Worm (Caenorhabditis elegans): ENCODE measurements around the gene acsd-1.
"Not testable (repeated sequence)": the region's sequence is repeated elsewhere in the genome, so short reads cannot be mapped to it uniquely, and the experiment has no call there.

The acsd-1 gene

DNA sequence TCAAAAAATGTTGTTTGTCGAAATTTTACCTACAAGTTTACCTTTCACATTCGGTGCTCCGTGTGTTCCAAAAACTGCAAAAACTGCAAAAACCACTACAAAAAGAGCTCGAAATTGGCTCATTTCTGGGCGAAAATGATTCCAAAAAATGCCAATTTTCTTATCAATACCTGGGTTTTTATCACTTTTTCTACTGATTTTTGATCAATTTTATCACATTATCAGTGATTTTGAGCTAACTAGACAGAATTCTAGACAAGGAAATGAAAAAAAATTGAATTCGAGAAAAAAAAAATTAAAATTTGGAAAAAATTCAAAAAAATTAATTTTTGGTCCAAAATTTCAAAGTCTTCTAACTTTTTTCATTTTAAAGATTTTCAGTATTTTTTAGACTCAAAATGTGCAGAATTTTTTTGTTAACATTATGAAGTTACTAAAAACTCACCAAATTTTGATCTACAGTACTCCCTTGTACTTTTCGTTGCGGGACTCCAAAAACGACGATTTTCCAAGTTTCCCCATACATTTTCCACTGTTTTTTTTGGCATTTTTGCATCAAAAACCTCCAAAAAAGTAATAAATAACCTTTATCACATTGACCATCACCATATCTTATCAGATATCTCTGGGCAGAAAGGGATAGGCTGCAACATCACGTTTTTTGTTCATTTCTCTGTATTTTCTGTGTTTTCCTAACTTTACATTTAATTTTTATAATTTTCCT lies at the start of gene acsd-1, which contains the start of gene F58B6.1:
acsd-1 (plus strand) TSS at position 674 of the 724 bp plus-strand sequence.
F58B6.1 (minus strand) TSS at position 133 of the 724 bp plus-strand sequence.
- TF ChIP-seq crh-2 (tag; optimal IDR thresholded peaks at IDR 0.05), result no peak
- TF ChIP-seq aly-2 (tag; optimal IDR thresholded peaks at IDR 0.05), result no peak
- TF ChIP-seq fos-1 (tag; optimal IDR thresholded peaks at IDR 0.05), result peak; percentile 18

- TF ChIP-seq egl-27 (tag; optimal IDR thresholded peaks at IDR 0.05) (no peak), nhr-237 (tag; optimal IDR thresholded peaks at IDR 0.05) (no peak), sem-4 (tag; optimal IDR thresholded peaks at IDR 0.05) (no peak), ZK546.5 (tag; optimal IDR thresholded peaks at IDR 0.05) (no peak), nhr-77 (tag; optimal IDR thresholded peaks at IDR 0.05) (no peak), alr-1 (tag; optimal IDR thresholded peaks at IDR 0.05) (no peak), R02D3.7 (tag; optimal IDR thresholded peaks at IDR 0.05) (no peak), Y55F3AM.14 (GFP tag; optimal IDR thresholded peaks at IDR 0.05) (no peak)
Observed at ce11 chrIII:1074152-1074551, 42.1 kb upstream of the acsd-1 start.

DNA sequence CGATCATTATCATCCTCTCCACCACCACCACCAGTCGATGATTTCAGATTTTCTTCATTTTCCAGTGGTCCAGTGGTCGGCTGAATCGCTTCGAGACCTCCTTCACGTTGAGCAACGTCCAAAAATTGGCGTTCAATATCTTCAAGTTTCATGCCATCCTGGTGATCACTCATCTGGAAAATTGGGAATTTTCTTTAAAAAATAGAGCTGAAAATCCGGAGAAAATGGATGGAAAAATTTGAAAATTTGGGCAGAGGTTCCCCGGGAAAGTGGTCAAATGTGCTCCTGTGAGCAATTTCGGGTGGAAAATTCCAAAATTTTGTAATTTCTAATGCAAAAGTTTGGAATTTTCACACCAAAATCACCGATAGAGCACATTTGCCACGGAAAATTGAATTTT lies 39.9 kb upstream of the acsd-1 start, which contains the start of gene uaf-1:
uaf-1 (minus strand) TSS at position 173 of the 400 bp plus-strand sequence.
- TF ChIP-seq dmd-4 (tag; optimal IDR thresholded peaks at IDR 0.05); ceh-16 (tag; optimal IDR thresholded peaks at IDR 0.05); ztf-1 (GFP tag; conservative IDR thresholded peaks at IDR 0.05): not testable (repeated sequence)

ce11 chrIII:1080536-1080935 lies 35.7 kb upstream of the acsd-1 start, which contains the start of the genes rab-18 and kbp-4:
Gene rab-18 (minus strand): TSS chrIII:1080775.
Gene kbp-4 (plus strand): TSS chrIII:1080901.
- TF ChIP-seq zag-1 (tag; optimal IDR thresholded peaks at IDR 0.05) (peak; percentile 70), ztf-11 (tag; optimal IDR thresholded peaks at IDR 0.05) (no peak), gmeb-1 (tag; optimal IDR thresholded peaks at IDR 0.05) (peak; percentile 98), nhr-237 (tag; optimal IDR thresholded peaks at IDR 0.05) (peak; percentile 66), nhr-21 (tag; optimal IDR thresholded peaks at IDR 0.05) (peak; percentile 95), nhr-129 (tag; optimal IDR thresholded peaks at IDR 0.05) (peak; percentile 91), mab-5 (tag; optimal IDR thresholded peaks at IDR 0.05) (peak; percentile 87), F13H6.1 (tag; optimal IDR thresholded peaks at IDR 0.05) (peak; percentile 84), nhr-77 (tag; optimal IDR thresholded peaks at IDR 0.05) (no peak), ceh-16 (tag; optimal IDR thresholded peaks at IDR 0.05) (peak; percentile 81), ama-1 (optimal IDR thresholded peaks at IDR 0.05) (peak; percentile 77), R02D3.7 (tag; optimal IDR thresholded peaks at IDR 0.05) (peak; percentile 31), ztf-1 (GFP tag; conservative IDR thresholded peaks at IDR 0.05) (no peak), mbf-1 (tag; optimal IDR thresholded peaks at IDR 0.05) (no peak), nhr-6 (tag; optimal IDR thresholded peaks at IDR 0.05) (peak; percentile 92), alr-1 (tag; optimal IDR thresholded peaks at IDR 0.05) (no peak), ZK546.5 (tag; optimal IDR thresholded peaks at IDR 0.05) (peak; percentile 64), unc-55 (GFP tag; optimal IDR thresholded peaks at IDR 0.05) (peak; percentile 99), C34F6.9 (tag; optimal IDR thresholded peaks at IDR 0.05) (peak; percentile 99), ztf-4 (tag; optimal IDR thresholded peaks at IDR 0.05) (peak; percentile 95), blmp-1 (tag; optimal IDR thresholded peaks at IDR 0.05; ENCODE audit: insufficient read depth) (peak; percentile 75), sma-3 (GFP tag; optimal IDR thresholded peaks at IDR 0.05) (peak; percentile 97), sma-9 (GFP tag; optimal IDR thresholded peaks at IDR 0.05) (peak; percentile 90), sma-9 (tag; optimal IDR thresholded peaks at IDR 0.05) (no peak), crh-2 (tag; optimal IDR thresholded peaks at IDR 0.05) (peak; percentile 98), dmd-4 (tag; optimal IDR thresholded peaks at IDR 0.05) (peak; percentile 22), elt-3 (tag; optimal IDR thresholded peaks at IDR 0.05) (no peak), fos-1 (tag; optimal IDR thresholded peaks at IDR 0.05) (peak; percentile 92), nhr-10 (tag; optimal IDR thresholded peaks at IDR 0.05) (peak; percentile 32), lsy-2 (tag; optimal IDR thresholded peaks at IDR 0.05) (peak; percentile 87 to 97), unc-62 (GFP tag; optimal IDR thresholded peaks at IDR 0.05) (no peak), elt-1 (tag; optimal IDR thresholded peaks at IDR 0.05) (no peak), peb-1 (tag; optimal IDR thresholded peaks at IDR 0.05) (no peak), nhr-23 (tag; optimal IDR thresholded peaks at IDR 0.05) (no peak), snpc-4 (tag; optimal IDR thresholded peaks at IDR 0.05) (peak; percentile 72), lin-11 (tag; optimal IDR thresholded peaks at IDR 0.05) (peak; percentile 94), Y55F3AM.14 (GFP tag; optimal IDR thresholded peaks at IDR 0.05) (peak; percentile 55), nhr-25 (tag; optimal IDR thresholded peaks at IDR 0.05) (peak; percentile 92), lin-13 (GFP tag; optimal IDR thresholded peaks at IDR 0.05) (peak; percentile 97), unc-39 (tag; optimal IDR thresholded peaks at IDR 0.05) (no peak), lin-39 (tag; optimal IDR thresholded peaks at IDR 0.05) (no peak), nhr-12 (tag; optimal IDR thresholded peaks at IDR 0.05) (no peak), aly-2 (tag; optimal IDR thresholded peaks at IDR 0.05) (no peak), mdl-1 (tag; optimal IDR thresholded peaks at IDR 0.05) (peak; percentile 74 to 90)
